Fruit fly (Drosophila melanogaster) whole organism, embryonic: ENCODE data around the gene CG17329.
A peak's percentile ranks its signal among the peaks of the same experiment; 100 is the strongest.

Source experiments
- Abd-B ChIP-seq: fragments of 200-800 bp; sonication (Bioruptor generic); optimal IDR thresholded peaks from 2 replicates; lab custom pipeline; 2018; ENCODE audit warnings: missing biosample characterization, mild to moderate bottlenecking, missing genetic modification characterization, moderate library complexity
- Aef1 ChIP-seq: fragments of 200-800 bp; sonication (Bioruptor generic); IDR thresholded peaks from 3 replicates; pipeline ENCODE4 v1.3.6; 2022; ENCODE audit warnings: missing biosample characterization, missing genetic modification characterization
- Atf6 ChIP-seq: fragments of 200-800 bp; sonication (Bioruptor generic); IDR thresholded peaks from 2 replicates; pipeline ENCODE4 v1.3.6; 2022; ENCODE audit warnings: missing biosample characterization, missing genetic modification characterization
- CG10274 ChIP-seq: fragments of 200-800 bp; sonication (Bioruptor generic); optimal IDR thresholded peaks from 3 replicates; lab custom pipeline; 2017; ENCODE audit warnings: missing biosample characterization, mild to moderate bottlenecking, missing genetic modification characterization
- CG10366 ChIP-seq: fragments of 200-800 bp; sonication (Bioruptor generic); IDR thresholded peaks from 2 replicates; pipeline ENCODE4 v1.3.6; 2022; ENCODE audit warnings: missing biosample characterization, missing genetic modification characterization
- CG11560 ChIP-seq: fragments of 200-800 bp; sonication (Bioruptor generic); IDR thresholded peaks from 3 replicates; pipeline ENCODE4 v1.3.6; 2022; ENCODE audit warnings: missing biosample characterization, missing genetic modification characterization
- CG12659 ChIP-seq: fragments of 200-800 bp; sonication (Bioruptor generic); optimal IDR thresholded peaks from 3 replicates; lab custom pipeline; 2017; ENCODE audit warnings: mild to moderate bottlenecking, missing biosample characterization, missing genetic modification reagents, missing genetic modification characterization
- CG12744 ChIP-seq: fragments of 200-800 bp; sonication (Bioruptor generic); optimal IDR thresholded peaks from 2 replicates; lab custom pipeline; 2016; ENCODE audit warnings: missing biosample characterization, missing genetic modification characterization
- CG12769 ChIP-seq: fragments of 200-800 bp; sonication (Bioruptor generic); optimal IDR thresholded peaks from 2 replicates; lab custom pipeline; 2019; ENCODE audit warnings: missing biosample characterization, mild to moderate bottlenecking, missing genetic modification characterization, moderate library complexity
- CG13424 ChIP-seq: fragments of 200-800 bp; sonication (Bioruptor generic); optimal IDR thresholded peaks from 2 replicates; lab custom pipeline; 2019; ENCODE audit warnings: missing biosample characterization, mild to moderate bottlenecking, missing genetic modification characterization, moderate library complexity
- CG13894 ChIP-seq: fragments of 200-800 bp; sonication (Bioruptor generic); optimal IDR thresholded peaks from 3 replicates; lab custom pipeline; 2018; ENCODE audit warnings: missing biosample characterization, mild to moderate bottlenecking, missing genetic modification characterization, moderate library complexity
- CG15601 ChIP-seq: fragments of 200-800 bp; sonication (Bioruptor generic); optimal IDR thresholded peaks from 3 replicates; lab custom pipeline; 2019; ENCODE audit warnings: missing biosample characterization, mild to moderate bottlenecking, missing genetic modification characterization, moderate library complexity
- CG17568 ChIP-seq: fragments of 200-800 bp; sonication (Bioruptor generic); optimal IDR thresholded peaks from 2 replicates; lab custom pipeline; 2018; ENCODE audit warnings: missing biosample characterization, mild to moderate bottlenecking, missing genetic modification characterization, moderate library complexity
- CG2202 ChIP-seq: fragments of 200-800 bp; sonication (Bioruptor generic); optimal IDR thresholded peaks from 2 replicates; lab custom pipeline; 2018; ENCODE audit warnings: missing biosample characterization, mild to moderate bottlenecking, missing genetic modification characterization
- CG3163 ChIP-seq: fragments of 200-800 bp; sonication (Bioruptor generic); optimal IDR thresholded peaks from 3 replicates; lab custom pipeline; 2016; ENCODE audit warnings: missing biosample characterization, missing genetic modification characterization
- CG32532 ChIP-seq: fragments of 200-800 bp; sonication (Bioruptor generic); IDR thresholded peaks from 2 replicates; pipeline ENCODE4 v1.3.6; 2022; ENCODE audit warnings: missing biosample characterization, missing genetic modification characterization
- CG34422 ChIP-seq: fragments of 200-800 bp; sonication (Bioruptor generic); IDR thresholded peaks from 3 replicates; pipeline ENCODE4 v1.3.6; 2022; ENCODE audit warnings: missing biosample characterization, missing genetic modification characterization
- CG3838 ChIP-seq: fragments of 200-800 bp; sonication (Bioruptor generic); optimal IDR thresholded peaks from 3 replicates; lab custom pipeline; 2016; ENCODE audit warnings: missing biosample characterization, missing genetic modification characterization
- CG43689 ChIP-seq: fragments of 200-800 bp; sonication (Bioruptor generic); IDR thresholded peaks from 2 replicates; pipeline ENCODE4 v1.3.6; 2022; ENCODE audit warnings: missing biosample characterization, missing genetic modification characterization
- CG6254 ChIP-seq: fragments of 200-800 bp; sonication (Bioruptor generic); optimal IDR thresholded peaks from 3 replicates; lab custom pipeline; 2017; ENCODE audit warnings: mild to moderate bottlenecking, missing biosample characterization, missing genetic modification reagents, missing genetic modification characterization
- Gug ChIP-seq: fragments of 200-800 bp; sonication (Bioruptor generic); IDR thresholded peaks from 4 replicates; pipeline ENCODE4 v1.3.6; 2022; ENCODE audit warnings: missing biosample characterization, missing genetic modification characterization
- H15 ChIP-seq: fragments of 200-800 bp; sonication (Bioruptor generic); IDR thresholded peaks from 3 replicates; pipeline ENCODE4 v1.3.6; 2022; ENCODE audit warnings: missing biosample characterization, missing genetic modification characterization
- HHEX ChIP-seq: fragments of 200-800 bp; sonication (Bioruptor generic); optimal IDR thresholded peaks from 3 replicates; lab custom pipeline; 2017; ENCODE audit warnings: missing biosample characterization, mild to moderate bottlenecking, missing genetic modification characterization, missing genetic modification reagents
- MTF-1 ChIP-seq: fragments of 200-800 bp; sonication (Bioruptor generic); optimal IDR thresholded peaks from 2 replicates; lab custom pipeline; 2018; ENCODE audit warnings: missing biosample characterization, mild to moderate bottlenecking, missing genetic modification characterization, borderline replicate concordance
- Optix ChIP-seq: fragments of 200-800 bp; sonication (Bioruptor generic); IDR thresholded peaks from 3 replicates; pipeline ENCODE4 v1.3.6; 2022; ENCODE audit warnings: missing biosample characterization, missing genetic modification characterization
- Pdp1 ChIP-seq, 2 experiments: fragments of 200-800 bp; sonication (Bioruptor generic); optimal IDR thresholded peaks; 3 replicates each; lab custom pipeline; 2016; ENCODE audit warnings: missing biosample characterization in 2 of 2, missing genetic modification characterization in 2 of 2, mild to moderate bottlenecking in 1 of 2, moderate library complexity in 1 of 2
- Poxn ChIP-seq: fragments of 200-800 bp; sonication (Bioruptor generic); IDR thresholded peaks from 2 replicates; pipeline ENCODE4 v1.3.6; 2022; ENCODE audit warnings: missing biosample characterization, missing genetic modification characterization
- Ptx1 ChIP-seq: fragments of 200-800 bp; sonication (Bioruptor generic); IDR thresholded peaks from 2 replicates; pipeline ENCODE4 v1.3.6; 2022; ENCODE audit warnings: missing biosample characterization, missing genetic modification characterization
- Sry-β ChIP-seq: fragments of 200-800 bp; sonication (Bioruptor generic); optimal IDR thresholded peaks from 2 replicates; lab custom pipeline; 2018; ENCODE audit warnings: missing biosample characterization, mild to moderate bottlenecking, missing genetic modification characterization, moderate library complexity
- Usf ChIP-seq: fragments of 200-800 bp; sonication (Bioruptor generic); optimal IDR thresholded peaks from 2 replicates; lab custom pipeline; 2017; ENCODE audit warnings: missing genotype, missing biosample characterization, missing genetic modification characterization
- ash1 ChIP-seq: fragments of 200-800 bp; sonication (Bioruptor generic); optimal IDR thresholded peaks from 2 replicates; lab custom pipeline; 2018; ENCODE audit warnings: missing biosample characterization, mild to moderate bottlenecking, missing genetic modification characterization
- cato ChIP-seq: fragments of 200-800 bp; sonication (Bioruptor generic); optimal IDR thresholded peaks from 2 replicates; lab custom pipeline; 2016; ENCODE audit warnings: missing biosample characterization, missing genetic modification characterization, borderline replicate concordance
- dmrt11E ChIP-seq: fragments of 200-800 bp; sonication (Bioruptor generic); optimal IDR thresholded peaks from 3 replicates; lab custom pipeline; 2018; ENCODE audit warnings: missing biosample characterization, mild to moderate bottlenecking, missing genetic modification characterization, moderate library complexity
- dpn ChIP-seq, 2 experiments: fragments of 200-800 bp; sonication (Bioruptor generic); optimal IDR thresholded peaks; 3 replicates each; lab custom pipeline; 2016; ENCODE audit warnings: missing biosample characterization in 2 of 2, missing genetic modification characterization in 2 of 2
- esg ChIP-seq: fragments of 200-800 bp; sonication (Bioruptor generic); conservative IDR thresholded peaks from 2 replicates; pipeline ENCODE4 v1.3.6; 2022; ENCODE audit warnings: missing biosample characterization, missing genetic modification characterization
- ewg ChIP-seq: fragments of 200-800 bp; sonication (Bioruptor generic); optimal IDR thresholded peaks from 3 replicates; lab custom pipeline; 2017; ENCODE audit warnings: mild to moderate bottlenecking, missing biosample characterization, missing genetic modification reagents, missing genetic modification characterization
- exex ChIP-seq: fragments of 200-800 bp; sonication (Bioruptor generic); optimal IDR thresholded peaks from 4 replicates; lab custom pipeline; 2018; ENCODE audit warnings: missing biosample characterization, mild to moderate bottlenecking, missing genetic modification characterization, moderate library complexity
- jigr1 ChIP-seq: fragments of 200-800 bp; sonication (Bioruptor generic); IDR thresholded peaks from 3 replicates; pipeline ENCODE4 v1.3.6; 2022; ENCODE audit warnings: missing biosample characterization, missing genetic modification characterization
- klu ChIP-seq: fragments of 200-800 bp; sonication (Bioruptor generic); IDR thresholded peaks from 2 replicates; pipeline ENCODE4 v1.3.6; 2022; ENCODE audit warnings: missing biosample characterization, missing genetic modification characterization
- maf-S ChIP-seq: fragments of 200-800 bp; sonication (Bioruptor generic); optimal IDR thresholded peaks from 2 replicates; lab custom pipeline; 2016; ENCODE audit warnings: missing biosample characterization, missing genetic modification characterization
- onecut ChIP-seq: fragments of 200-800 bp; sonication (Bioruptor generic); IDR thresholded peaks from 2 replicates; pipeline ENCODE4 v1.3.6; 2022; ENCODE audit warnings: missing biosample characterization, missing genetic modification characterization
- pzg ChIP-seq: fragments of 200-800 bp; sonication (Bioruptor generic); optimal IDR thresholded peaks from 3 replicates; lab custom pipeline; 2018; ENCODE audit warnings: missing biosample characterization, mild to moderate bottlenecking, missing genetic modification characterization, moderate library complexity
- schlank ChIP-seq: fragments of 200-800 bp; sonication (Bioruptor generic); optimal IDR thresholded peaks from 2 replicates; lab custom pipeline; 2018; ENCODE audit warnings: missing biosample characterization, mild to moderate bottlenecking, missing genetic modification characterization
- sima ChIP-seq: fragments of 200-800 bp; sonication (Bioruptor generic); optimal IDR thresholded peaks from 2 replicates; lab custom pipeline; 2016; ENCODE audit warnings: missing biosample characterization, missing genetic modification characterization
- slou ChIP-seq: fragments of 200-800 bp; sonication (Bioruptor generic); optimal IDR thresholded peaks from 3 replicates; lab custom pipeline; 2016; ENCODE audit warnings: missing biosample characterization, missing genetic modification characterization
- sob ChIP-seq: fragments of 200-800 bp; sonication (Bioruptor generic); IDR thresholded peaks from 2 replicates; pipeline ENCODE4 v1.3.6; 2022; ENCODE audit warnings: missing biosample characterization, missing genetic modification characterization
- tll ChIP-seq, 2 experiments: fragments of 200-800 bp in 1 of 2; fragments of >200 bp in 1 of 2; sonication (Bioruptor generic) in 1 of 2; optimal IDR thresholded peaks; 2 replicates each; lab custom pipeline; 2017 to 2019; ENCODE audit warnings: missing biosample characterization in 2 of 2, missing genetic modification characterization in 2 of 2, mild to moderate bottlenecking in 1 of 2, moderate library complexity in 1 of 2
- tx ChIP-seq: fragments of 200-800 bp; sonication (Bioruptor generic); optimal IDR thresholded peaks from 2 replicates; lab custom pipeline; 2016; ENCODE audit warnings: missing biosample characterization, missing genetic modification characterization
- unpg ChIP-seq: fragments of 200-800 bp; sonication (Bioruptor generic); optimal IDR thresholded peaks from 3 replicates; lab custom pipeline; 2018; ENCODE audit warnings: missing biosample characterization, mild to moderate bottlenecking, missing genetic modification characterization, moderate library complexity

The CG17329 gene

dm6 chr2L:16329102-16329520 is 38.0 kb downstream of the CG17329 start, which contains the start of gene mRpL4 (continued):
- TF ChIP-seq H15 (GFP tag; lab: Robert Waterston, UW) = peak; percentile 65; the same call in 2 of the 3 replicates
- TF ChIP-seq MTF-1 (GFP tag; lab: Kevin White, UChicago) = no peak
- TF ChIP-seq slou (GFP tag; lab: Kevin White, UChicago) = peak; percentile 60
- peak; percentile 84 for TF ChIP-seq Gug
- no peak for TF ChIP-seq CG2202
- TF ChIP-seq sima (GFP tag; lab: Kevin White, UChicago) = peak; percentile 12
- TF ChIP-seq CG34422 (GFP tag; lab: Robert Waterston, UW) = no peak; the same call in none of the 3 replicates
- no peak for TF ChIP-seq CG43689 (GFP tag; lab: Robert Waterston, UW)
- TF ChIP-seq klu (GFP tag; lab: Robert Waterston, UW) = no peak
- peak; percentile 47 for TF ChIP-seq CG12744 (GFP tag; lab: Kevin White, UChicago)
- TF ChIP-seq sob (GFP tag; lab: Robert Waterston, UW) = peak; percentile 84
- TF ChIP-seq unpg = peak; percentile 60
- TF ChIP-seq ash1 = no peak
- TF ChIP-seq Aef1 (GFP tag; lab: Robert Waterston, UW) = peak; percentile 57; the same call in 2 of the 3 replicates
- peak; percentile 5 for TF ChIP-seq schlank
- no peak for TF ChIP-seq exex (tag; lab: Kevin White, UChicago)
- no peak for TF ChIP-seq CG17568
- no peak for TF ChIP-seq CG11560 (tag; lab: Robert Waterston, UW)
- TF ChIP-seq pzg (GFP tag; lab: Kevin White, UChicago) = peak; percentile 82
- TF ChIP-seq ewg (GFP tag; lab: Kevin White, UChicago) = peak; percentile 9
- TF ChIP-seq Usf (GFP tag; lab: Kevin White, UChicago) = no peak
- TF ChIP-seq Optix (GFP tag; lab: Robert Waterston, UW) = peak; percentile 39; the same call in 2 of the 3 replicates
- 0 out of 2 replicates have a peak, but pooled peaks have one; percentile 50 for TF ChIP-seq CG10366 (GFP tag; lab: Robert Waterston, UW)
- peak; percentile 42; the same call in 1 of the 2 replicates for TF ChIP-seq Atf6 (GFP tag; lab: Robert Waterston, UW)
- TF ChIP-seq cato = peak; percentile 50
- no peak for TF ChIP-seq jigr1 (GFP tag; lab: Robert Waterston, UW)
- peak; percentile 11 for TF ChIP-seq HHEX (GFP tag; lab: Kevin White, UChicago)
- TF ChIP-seq CG6254 (GFP tag; lab: Kevin White, UChicago) = peak; percentile 17
- peak; percentile 72 for TF ChIP-seq Abd-B (GFP tag; lab: Kevin White, UChicago)
- TF ChIP-seq CG3838 (GFP tag; lab: Kevin White, UChicago) = peak; percentile 32
- no peak for TF ChIP-seq Poxn (GFP tag; lab: Robert Waterston, UW)
- TF ChIP-seq dmrt11E (tag; lab: Kevin White, UChicago) = peak; percentile 46
- 0 out of 2 replicates have a peak, but pooled peaks have one; percentile 23 for TF ChIP-seq onecut
- peak; percentile 75 for TF ChIP-seq Ptx1 (GFP tag; lab: Robert Waterston, UW)
- no peak; the same call in 1 of the 2 replicates for TF ChIP-seq CG32532 (GFP tag; lab: Robert Waterston, UW)
- peak; percentile 56 for TF ChIP-seq CG12769 (tag; lab: Kevin White, UChicago)
- TF ChIP-seq CG15601 (tag; lab: Kevin White, UChicago) = peak; percentile 32
- peak in 1 of 2 experiments; percentile 83 for TF ChIP-seq Pdp1 (GFP tag; optimal IDR thresholded peaks at IDR 0.05; lab: Kevin White, UChicago)
- TF ChIP-seq CG13424 (tag; lab: Kevin White, UChicago) = peak; percentile 48
- peak; percentile 76 for TF ChIP-seq tx (GFP tag; lab: Kevin White, UChicago)
- TF ChIP-seq tll (GFP tag; optimal IDR thresholded peaks at IDR 0.05; lab: Kevin White, UChicago) = peak in 1 of 2 experiments; percentile 13
- TF ChIP-seq Sry-β = peak; percentile 49
- peak; percentile 80 for TF ChIP-seq CG12659 (GFP tag; lab: Kevin White, UChicago)
- TF ChIP-seq dpn (GFP tag; optimal IDR thresholded peaks at IDR 0.05; lab: Kevin White, UChicago) = peak; percentile 79 to 84
- TF ChIP-seq esg (GFP tag; lab: Robert Waterston, UW) = peak; percentile 31; the same call in 1 of the 2 replicates
- no peak for TF ChIP-seq CG10274 (GFP tag; lab: Kevin White, UChicago)
- peak; percentile 58 for TF ChIP-seq CG3163 (GFP tag; lab: Kevin White, UChicago)
- TF ChIP-seq maf-S (GFP tag; lab: Kevin White, UChicago) = peak; percentile 77
- peak; percentile 59 for TF ChIP-seq CG13894
